Fruit fly (Drosophila melanogaster) whole organism, prepupa: ENCODE measurements around the gene CG9205.
A peak's percentile ranks its signal among the peaks of the same experiment; 100 is the strongest.

ENCODE experiments used
- Blimp-1 ChIP-seq: fragments of 200-800 bp; sonication (Bioruptor generic); optimal IDR thresholded peaks from 3 replicates; lab custom pipeline; 2017; ENCODE audit warnings: missing biosample characterization, missing genetic modification characterization, mild to moderate bottlenecking, moderate library complexity, missing genetic modification reagents
- CG10631 ChIP-seq: fragments of 200-800 bp; sonication (Bioruptor generic); optimal IDR thresholded peaks from 2 replicates; lab custom pipeline; 2016; ENCODE audit warnings: missing biosample characterization, missing genetic modification characterization
- CG10669 ChIP-seq: fragments of 200-800 bp; sonication (Bioruptor generic); optimal IDR thresholded peaks from 3 replicates; lab custom pipeline; 2018; ENCODE audit warnings: missing biosample characterization, mild to moderate bottlenecking, missing genetic modification characterization, moderate library complexity
- CG11762 ChIP-seq: fragments of 200-800 bp; sonication (Bioruptor generic); optimal IDR thresholded peaks from 3 replicates; lab custom pipeline; 2016; ENCODE audit warnings: missing biosample characterization, missing genetic modification characterization; ENCODE audit not compliant: insufficient read depth
- CG11902 ChIP-seq: fragments of 200-800 bp; sonication (Bioruptor generic); optimal IDR thresholded peaks from 3 replicates; lab custom pipeline; 2016; ENCODE audit warnings: missing biosample characterization, missing genetic modification characterization
- CG15336 ChIP-seq: fragments of 200-800 bp; sonication (Bioruptor generic); IDR thresholded peaks from 2 replicates; pipeline ENCODE4 v1.3.6; 2022; ENCODE audit warnings: missing biosample characterization, missing genetic modification characterization
- CG3032 ChIP-seq: fragments of 200-800 bp; optimal IDR thresholded peaks from 2 replicates; lab custom pipeline; 2019; ENCODE audit warnings: missing biosample characterization, mild to moderate bottlenecking, missing genetic modification characterization, moderate library complexity
- CG31627 ChIP-seq: fragments of 200-800 bp; sonication (Bioruptor generic); optimal IDR thresholded peaks from 3 replicates; lab custom pipeline; 2016; ENCODE audit warnings: missing biosample characterization, missing genetic modification characterization
- CG3919 ChIP-seq: fragments of 200-800 bp; sonication (Bioruptor generic); optimal IDR thresholded peaks from 3 replicates; lab custom pipeline; 2016; ENCODE audit warnings: missing biosample characterization, missing genetic modification characterization
- CG4318 ChIP-seq: fragments of 200-800 bp; sonication (Bioruptor generic); optimal IDR thresholded peaks from 3 replicates; lab custom pipeline; 2017; ENCODE audit warnings: missing biosample characterization, mild to moderate bottlenecking, missing genetic modification characterization
- CG6163 ChIP-seq: fragments of 200-800 bp; sonication (Bioruptor generic); IDR thresholded peaks from 3 replicates; pipeline ENCODE4 v1.3.6; 2022; ENCODE audit warnings: missing biosample characterization, missing genetic modification characterization
- CG6276 ChIP-seq: fragments of 200-800 bp; sonication (Bioruptor generic); optimal IDR thresholded peaks from 2 replicates; lab custom pipeline; 2017; ENCODE audit warnings: missing biosample characterization, mild to moderate bottlenecking, missing genetic modification characterization
- CG6792 ChIP-seq: fragments of 200-800 bp; sonication (Bioruptor generic); optimal IDR thresholded peaks from 3 replicates; lab custom pipeline; 2016; ENCODE audit warnings: missing biosample characterization, missing genetic modification characterization
- CG6808 ChIP-seq: fragments of 200-800 bp; sonication (Bioruptor generic); optimal IDR thresholded peaks from 3 replicates; lab custom pipeline; 2017; ENCODE audit warnings: missing biosample characterization, missing genetic modification characterization, mild to moderate bottlenecking, moderate library complexity, missing genetic modification reagents
- CG6854 ChIP-seq: fragments of 200-800 bp; sonication (Bioruptor generic); optimal IDR thresholded peaks from 2 replicates; lab custom pipeline; 2017; ENCODE audit warnings: missing biosample characterization, mild to moderate bottlenecking, missing genetic modification characterization
- CG7368 ChIP-seq: fragments of 200-800 bp; sonication (Bioruptor generic); optimal IDR thresholded peaks from 3 replicates; lab custom pipeline; 2016; ENCODE audit warnings: missing biosample characterization, missing genetic modification characterization
- CG8119 ChIP-seq: fragments of 200-800 bp; sonication (Bioruptor generic); IDR thresholded peaks from 3 replicates; pipeline ENCODE4 v1.3.6; 2022; ENCODE audit warnings: missing biosample characterization, missing genetic modification characterization
- CG8319 ChIP-seq: fragments of 200-800 bp; sonication (Bioruptor generic); optimal IDR thresholded peaks from 3 replicates; lab custom pipeline; 2016; ENCODE audit warnings: missing biosample characterization, missing genetic modification characterization
- CG9139 ChIP-seq: fragments of 200-800 bp; sonication (Bioruptor generic); optimal IDR thresholded peaks from 3 replicates; lab custom pipeline; 2017; ENCODE audit warnings: missing biosample characterization, mild to moderate bottlenecking, missing genetic modification characterization
- Eip78C ChIP-seq: fragments of 200-800 bp; sonication (Bioruptor generic); peaks from one replicate; lab custom pipeline; 2016; ENCODE audit warnings: missing biosample characterization, missing genetic modification characterization
- Eip93F ChIP-seq: fragments of 200-800 bp; sonication (Bioruptor generic); optimal IDR thresholded peaks from 2 replicates; lab custom pipeline; 2016; ENCODE audit warnings: missing biosample characterization, mild to moderate bottlenecking, missing genetic modification characterization
- Gug ChIP-seq: fragments of 200-800 bp; sonication (Bioruptor generic); IDR thresholded peaks from 2 replicates; pipeline ENCODE4 v1.3.6; 2022; ENCODE audit warnings: missing biosample characterization, missing genetic modification characterization
- Hr38 ChIP-seq: sonication (Bioruptor generic); optimal IDR thresholded peaks from 2 replicates; lab custom pipeline; 2016; ENCODE audit warnings: missing biosample characterization, missing genetic modification characterization
- Hr39 ChIP-seq: fragments of 200-800 bp; sonication (Bioruptor generic); optimal IDR thresholded peaks from 2 replicates; lab custom pipeline; 2016; ENCODE audit warnings: missing biosample characterization, missing genetic modification characterization
- Met ChIP-seq: fragments of 200-800 bp; sonication (Bioruptor generic); optimal IDR thresholded peaks from 3 replicates; lab custom pipeline; 2016; ENCODE audit warnings: missing biosample characterization, missing genetic modification characterization
- OdsH ChIP-seq: fragments of 200-800 bp; sonication (Bioruptor generic); optimal IDR thresholded peaks from 3 replicates; lab custom pipeline; 2016; ENCODE audit warnings: missing biosample characterization, missing genetic modification characterization
- Smox ChIP-seq: fragments of 200-800 bp; sonication (Bioruptor generic); optimal IDR thresholded peaks from 3 replicates; lab custom pipeline; 2016; ENCODE audit warnings: missing biosample characterization, missing genetic modification characterization
- Sox102F ChIP-seq: fragments of 200-800 bp; sonication (Bioruptor generic); optimal IDR thresholded peaks from 2 replicates; lab custom pipeline; 2016; ENCODE audit warnings: missing biosample characterization, mild to moderate bottlenecking, missing genetic modification characterization
- Sox14 ChIP-seq: fragments of 200-800 bp; sonication (Bioruptor generic); optimal IDR thresholded peaks from 3 replicates; lab custom pipeline; 2016; ENCODE audit warnings: missing biosample characterization, missing genetic modification characterization
- Sox15 ChIP-seq: fragments of 200-800 bp; sonication (Bioruptor generic); optimal IDR thresholded peaks from 3 replicates; lab custom pipeline; 2016; ENCODE audit warnings: missing biosample characterization, missing genetic modification characterization
- achi ChIP-seq: fragments of 200-800 bp; sonication (Bioruptor generic); optimal IDR thresholded peaks from 3 replicates; lab custom pipeline; 2016; ENCODE audit warnings: missing biosample characterization, missing genetic modification characterization
- acj6 ChIP-seq: fragments of 200-800 bp; sonication (Bioruptor generic); optimal IDR thresholded peaks from 3 replicates; lab custom pipeline; 2016; ENCODE audit warnings: missing biosample characterization, missing genetic modification characterization
- cyc ChIP-seq: fragments of 200-800 bp; sonication (Bioruptor generic); optimal IDR thresholded peaks from 3 replicates; lab custom pipeline; 2016; ENCODE audit warnings: missing biosample characterization, missing genetic modification characterization
- dac ChIP-seq: fragments of 200-800 bp; sonication (Bioruptor generic); optimal IDR thresholded peaks from 2 replicates; lab custom pipeline; 2017; ENCODE audit warnings: missing biosample characterization, mild to moderate bottlenecking, missing genetic modification characterization
- esn ChIP-seq: fragments of 200-800 bp; sonication (Bioruptor generic); optimal IDR thresholded peaks from 2 replicates; lab custom pipeline; 2016; ENCODE audit warnings: missing biosample characterization, mild to moderate bottlenecking, missing genetic modification characterization, moderate library complexity
- fkh ChIP-seq: fragments of 200-800 bp; sonication (Bioruptor generic); optimal IDR thresholded peaks from 3 replicates; lab custom pipeline; 2017; ENCODE audit warnings: missing biosample characterization, mild to moderate bottlenecking, missing genetic modification characterization, moderate library complexity
- lz ChIP-seq: fragments of 200-800 bp; sonication (Bioruptor generic); optimal IDR thresholded peaks from 3 replicates; lab custom pipeline; 2016; ENCODE audit warnings: missing biosample characterization, missing genetic modification characterization
- net ChIP-seq: fragments of 200-800 bp; sonication (Bioruptor generic); optimal IDR thresholded peaks from 3 replicates; lab custom pipeline; 2016; ENCODE audit warnings: missing biosample characterization, missing genetic modification characterization
- salr ChIP-seq, 2 experiments: fragments of 200-800 bp; sonication (Bioruptor generic); optimal IDR thresholded peaks; 3 replicates each; lab custom pipeline; 2016 to 2018; ENCODE audit warnings: missing biosample characterization in 2 of 2, missing genetic modification characterization in 2 of 2, mild to moderate bottlenecking in 1 of 2
- spab ChIP-seq: fragments of 200-800 bp; sonication (Bioruptor generic); optimal IDR thresholded peaks from 2 replicates; lab custom pipeline; 2017; ENCODE audit warnings: missing biosample characterization, mild to moderate bottlenecking, missing genetic modification characterization, missing genetic modification reagents
- svp ChIP-seq: fragments of 200-800 bp; sonication (Bioruptor generic); peaks from one replicate; lab custom pipeline; 2016; ENCODE audit warnings: missing biosample characterization, missing genetic modification characterization
- vri ChIP-seq: fragments of 200-800 bp; sonication (Bioruptor generic); optimal IDR thresholded peaks from 3 replicates; lab custom pipeline; 2016; ENCODE audit warnings: missing biosample characterization, mild to moderate bottlenecking, missing genetic modification characterization

Gene CG9205

dm6 chr3L:999990-1000389 is 34.5 kb upstream of the CG9205 start:
- TF ChIP-seq fkh (GFP tag; lab: Kevin White, UChicago) (peak; percentile 70), vri (GFP tag; lab: Kevin White, UChicago) (peak; percentile 3), CG6854 (GFP tag; lab: Kevin White, UChicago) (no peak)

dm6 chr3L:1000541-1000940 is 34.0 kb upstream of the CG9205 start:
- TF ChIP-seq vri (GFP tag; lab: Kevin White, UChicago) (peak; percentile 18), CG31627 (no peak), Sox14 (peak; percentile 79), CG11902 (GFP tag; lab: Kevin White, UChicago) (no peak), Hr39 (GFP tag; lab: Kevin White, UChicago) (no peak), dac (no peak), OdsH (no peak), Sox15 (GFP tag; lab: Kevin White, UChicago) (no peak), Gug (GFP tag; lab: Robert Waterston, UW) (no peak), Sox102F (GFP tag; lab: Kevin White, UChicago) (no peak), Eip78C (peak; percentile 39), CG6276 (no peak), Smox (no peak)

dm6 chr3L:1005859-1006258 is 28.6 kb upstream of the CG9205 start:
- TF ChIP-seq CG6808 (GFP tag; lab: Kevin White, UChicago) (no peak), achi (GFP tag; lab: Kevin White, UChicago) (no peak), esn (no peak), CG3032 (tag; lab: Kevin White, UChicago) (no peak), CG6276 (no peak), CG9139 (GFP tag; lab: Kevin White, UChicago) (no peak), salr (GFP tag; optimal IDR thresholded peaks at IDR 0.05; lab: Kevin White, UChicago) (no peak), svp (GFP tag; lab: Kevin White, UChicago) (no peak), CG8119 (GFP tag; lab: Robert Waterston, UW) (no peak), Hr39 (GFP tag; lab: Kevin White, UChicago) (no peak), CG15336 (GFP tag; lab: Robert Waterston, UW) (no peak), OdsH (no peak), Sox14 (no peak), Blimp-1 (GFP tag; lab: Kevin White, UChicago) (no peak)

dm6 chr3L:1007513-1008459 is 26.7 kb upstream of the CG9205 start:
- TF ChIP-seq CG4318 (GFP tag; lab: Kevin White, UChicago) (peak; percentile 61), fkh (GFP tag; lab: Kevin White, UChicago) (peak; percentile 67), CG11762 (peak; percentile 65), CG3919 (peak; percentile 89), net (GFP tag; lab: Kevin White, UChicago) (peak; percentile 71), acj6 (GFP tag; lab: Kevin White, UChicago) (peak; percentile 79), CG10631 (GFP tag; lab: Kevin White, UChicago) (peak; percentile 68), CG9139 (GFP tag; lab: Kevin White, UChicago) (peak; percentile 53), CG8119 (GFP tag; lab: Robert Waterston, UW) (peak; percentile 84), OdsH (peak; percentile 83), Sox102F (GFP tag; lab: Kevin White, UChicago) (peak; percentile 53), Met (GFP tag; lab: Kevin White, UChicago) (peak; percentile 69), CG6163 (GFP tag; lab: Robert Waterston, UW) (peak; percentile 97), Hr38 (GFP tag; lab: Kevin White, UChicago) (no peak), Sox14 (peak; percentile 64), Sox15 (GFP tag; lab: Kevin White, UChicago) (peak; percentile 43), spab (GFP tag; lab: Kevin White, UChicago) (peak; percentile 55), achi (GFP tag; lab: Kevin White, UChicago) (peak; percentile 81), cyc (GFP tag; lab: Kevin White, UChicago) (peak; percentile 88), CG6792 (GFP tag; lab: Kevin White, UChicago) (peak; percentile 68), CG8319 (GFP tag; lab: Kevin White, UChicago) (peak; percentile 60), CG11902 (GFP tag; lab: Kevin White, UChicago) (peak; percentile 21), CG7368 (GFP tag; lab: Kevin White, UChicago) (peak; percentile 64), CG6276 (peak; percentile 66), Eip93F (GFP tag; lab: Kevin White, UChicago) (no peak), esn (peak; percentile 74), Hr39 (GFP tag; lab: Kevin White, UChicago) (peak; percentile 70), svp (GFP tag; lab: Kevin White, UChicago) (peak; percentile 76), lz (peak; percentile 66), CG15336 (GFP tag; lab: Robert Waterston, UW) (peak; percentile 88), CG10669 (GFP tag; lab: Kevin White, UChicago) (peak; percentile 66)
